Fruit fly (Drosophila melanogaster) whole organism, prepupa: Measurements from ENCODE around the gene Mst27D.
A peak's percentile ranks its signal among the peaks of the same experiment; 100 is the strongest.

Experiments used
- Blimp-1 ChIP-seq: fragments of 200-800 bp; sonication (Bioruptor generic); optimal IDR thresholded peaks from 3 replicates; lab custom pipeline; 2017; ENCODE audit warnings: missing biosample characterization, missing genetic modification characterization, mild to moderate bottlenecking, moderate library complexity, missing genetic modification reagents
- CG10631 ChIP-seq: fragments of 200-800 bp; sonication (Bioruptor generic); optimal IDR thresholded peaks from 2 replicates; lab custom pipeline; 2016; ENCODE audit warnings: missing biosample characterization, missing genetic modification characterization
- CG10669 ChIP-seq: fragments of 200-800 bp; sonication (Bioruptor generic); optimal IDR thresholded peaks from 3 replicates; lab custom pipeline; 2018; ENCODE audit warnings: missing biosample characterization, mild to moderate bottlenecking, missing genetic modification characterization, moderate library complexity
- CG11294 ChIP-seq: fragments of 200-800 bp; sonication (Bioruptor generic); IDR thresholded peaks from 2 replicates; pipeline ENCODE4 v1.3.6; 2022; ENCODE audit warnings: missing biosample characterization, missing genetic modification characterization
- CG11762 ChIP-seq: fragments of 200-800 bp; sonication (Bioruptor generic); optimal IDR thresholded peaks from 3 replicates; lab custom pipeline; 2016; ENCODE audit warnings: missing biosample characterization, missing genetic modification characterization; ENCODE audit not compliant: insufficient read depth
- CG15336 ChIP-seq: fragments of 200-800 bp; sonication (Bioruptor generic); IDR thresholded peaks from 2 replicates; pipeline ENCODE4 v1.3.6; 2022; ENCODE audit warnings: missing biosample characterization, missing genetic modification characterization
- CG16779 ChIP-seq: fragments of 200-800 bp; sonication (Bioruptor generic); optimal IDR thresholded peaks from 3 replicates; lab custom pipeline; 2017; ENCODE audit warnings: missing biosample characterization, mild to moderate bottlenecking, missing genetic modification characterization
- CG3032 ChIP-seq: fragments of 200-800 bp; optimal IDR thresholded peaks from 2 replicates; lab custom pipeline; 2019; ENCODE audit warnings: missing biosample characterization, mild to moderate bottlenecking, missing genetic modification characterization, moderate library complexity
- CG31627 ChIP-seq: fragments of 200-800 bp; sonication (Bioruptor generic); optimal IDR thresholded peaks from 3 replicates; lab custom pipeline; 2016; ENCODE audit warnings: missing biosample characterization, missing genetic modification characterization
- CG32006 ChIP-seq: fragments of 200-800 bp; sonication (Bioruptor generic); optimal IDR thresholded peaks from 3 replicates; lab custom pipeline; 2017; ENCODE audit warnings: missing biosample characterization, mild to moderate bottlenecking, missing genetic modification characterization
- CG34406 ChIP-seq: fragments of 200-800 bp; sonication (Bioruptor generic); optimal IDR thresholded peaks from 3 replicates; lab custom pipeline; 2016; ENCODE audit warnings: missing biosample characterization, missing genetic modification characterization
- CG4318 ChIP-seq: fragments of 200-800 bp; sonication (Bioruptor generic); optimal IDR thresholded peaks from 3 replicates; lab custom pipeline; 2017; ENCODE audit warnings: missing biosample characterization, mild to moderate bottlenecking, missing genetic modification characterization
- CG6163 ChIP-seq: fragments of 200-800 bp; sonication (Bioruptor generic); IDR thresholded peaks from 3 replicates; pipeline ENCODE4 v1.3.6; 2022; ENCODE audit warnings: missing biosample characterization, missing genetic modification characterization
- CG6276 ChIP-seq: fragments of 200-800 bp; sonication (Bioruptor generic); optimal IDR thresholded peaks from 2 replicates; lab custom pipeline; 2017; ENCODE audit warnings: missing biosample characterization, mild to moderate bottlenecking, missing genetic modification characterization
- CG6792 ChIP-seq: fragments of 200-800 bp; sonication (Bioruptor generic); optimal IDR thresholded peaks from 3 replicates; lab custom pipeline; 2016; ENCODE audit warnings: missing biosample characterization, missing genetic modification characterization
- CG6854 ChIP-seq: fragments of 200-800 bp; sonication (Bioruptor generic); optimal IDR thresholded peaks from 2 replicates; lab custom pipeline; 2017; ENCODE audit warnings: missing biosample characterization, mild to moderate bottlenecking, missing genetic modification characterization
- CG7368 ChIP-seq: fragments of 200-800 bp; sonication (Bioruptor generic); optimal IDR thresholded peaks from 3 replicates; lab custom pipeline; 2016; ENCODE audit warnings: missing biosample characterization, missing genetic modification characterization
- CG8119 ChIP-seq: fragments of 200-800 bp; sonication (Bioruptor generic); IDR thresholded peaks from 3 replicates; pipeline ENCODE4 v1.3.6; 2022; ENCODE audit warnings: missing biosample characterization, missing genetic modification characterization
- CG8319 ChIP-seq: fragments of 200-800 bp; sonication (Bioruptor generic); optimal IDR thresholded peaks from 3 replicates; lab custom pipeline; 2016; ENCODE audit warnings: missing biosample characterization, missing genetic modification characterization
- CG8632 ChIP-seq: fragments of 200-800 bp; sonication (Bioruptor generic); optimal IDR thresholded peaks from 3 replicates; lab custom pipeline; 2016; ENCODE audit warnings: missing biosample characterization, missing genetic modification characterization
- CG9139 ChIP-seq: fragments of 200-800 bp; sonication (Bioruptor generic); optimal IDR thresholded peaks from 3 replicates; lab custom pipeline; 2017; ENCODE audit warnings: missing biosample characterization, mild to moderate bottlenecking, missing genetic modification characterization
- Eip78C ChIP-seq: fragments of 200-800 bp; sonication (Bioruptor generic); peaks from one replicate; lab custom pipeline; 2016; ENCODE audit warnings: missing biosample characterization, missing genetic modification characterization
- Eip93F ChIP-seq: fragments of 200-800 bp; sonication (Bioruptor generic); optimal IDR thresholded peaks from 2 replicates; lab custom pipeline; 2016; ENCODE audit warnings: missing biosample characterization, mild to moderate bottlenecking, missing genetic modification characterization
- Ets21C ChIP-seq: fragments of 200-800 bp; sonication (Bioruptor generic); optimal IDR thresholded peaks from 3 replicates; lab custom pipeline; 2016; ENCODE audit warnings: missing biosample characterization, missing genetic modification characterization
- Ets96B ChIP-seq: fragments of 200-800 bp; optimal IDR thresholded peaks from 2 replicates; lab custom pipeline; 2019; ENCODE audit warnings: missing biosample characterization, mild to moderate bottlenecking, missing genetic modification characterization, moderate library complexity
- Hr38 ChIP-seq: sonication (Bioruptor generic); optimal IDR thresholded peaks from 2 replicates; lab custom pipeline; 2016; ENCODE audit warnings: missing biosample characterization, missing genetic modification characterization
- Hr39 ChIP-seq: fragments of 200-800 bp; sonication (Bioruptor generic); optimal IDR thresholded peaks from 2 replicates; lab custom pipeline; 2016; ENCODE audit warnings: missing biosample characterization, missing genetic modification characterization
- Hr4 ChIP-seq: fragments of 200-800 bp; sonication (Bioruptor generic); optimal IDR thresholded peaks from 3 replicates; lab custom pipeline; 2016; ENCODE audit warnings: missing biosample characterization, missing genetic modification characterization
- Lpt ChIP-seq: fragments of 200-800 bp; sonication (Bioruptor generic); optimal IDR thresholded peaks from 3 replicates; lab custom pipeline; 2016; ENCODE audit warnings: missing biosample characterization, missing genetic modification characterization
- Met ChIP-seq: fragments of 200-800 bp; sonication (Bioruptor generic); optimal IDR thresholded peaks from 3 replicates; lab custom pipeline; 2016; ENCODE audit warnings: missing biosample characterization, missing genetic modification characterization
- OdsH ChIP-seq: fragments of 200-800 bp; sonication (Bioruptor generic); optimal IDR thresholded peaks from 3 replicates; lab custom pipeline; 2016; ENCODE audit warnings: missing biosample characterization, missing genetic modification characterization
- Smox ChIP-seq: fragments of 200-800 bp; sonication (Bioruptor generic); optimal IDR thresholded peaks from 3 replicates; lab custom pipeline; 2016; ENCODE audit warnings: missing biosample characterization, missing genetic modification characterization
- Sox102F ChIP-seq: fragments of 200-800 bp; sonication (Bioruptor generic); optimal IDR thresholded peaks from 2 replicates; lab custom pipeline; 2016; ENCODE audit warnings: missing biosample characterization, mild to moderate bottlenecking, missing genetic modification characterization
- Sox14 ChIP-seq: fragments of 200-800 bp; sonication (Bioruptor generic); optimal IDR thresholded peaks from 3 replicates; lab custom pipeline; 2016; ENCODE audit warnings: missing biosample characterization, missing genetic modification characterization
- achi ChIP-seq: fragments of 200-800 bp; sonication (Bioruptor generic); optimal IDR thresholded peaks from 3 replicates; lab custom pipeline; 2016; ENCODE audit warnings: missing biosample characterization, missing genetic modification characterization
- acj6 ChIP-seq: fragments of 200-800 bp; sonication (Bioruptor generic); optimal IDR thresholded peaks from 3 replicates; lab custom pipeline; 2016; ENCODE audit warnings: missing biosample characterization, missing genetic modification characterization
- cyc ChIP-seq: fragments of 200-800 bp; sonication (Bioruptor generic); optimal IDR thresholded peaks from 3 replicates; lab custom pipeline; 2016; ENCODE audit warnings: missing biosample characterization, missing genetic modification characterization
- dac ChIP-seq: fragments of 200-800 bp; sonication (Bioruptor generic); optimal IDR thresholded peaks from 2 replicates; lab custom pipeline; 2017; ENCODE audit warnings: missing biosample characterization, mild to moderate bottlenecking, missing genetic modification characterization
- dsx ChIP-seq: fragments of 200-800 bp; optimal IDR thresholded peaks from 3 replicates; lab custom pipeline; 2019; ENCODE audit warnings: missing biosample characterization, mild to moderate bottlenecking, missing genetic modification characterization, moderate library complexity; ENCODE audit not compliant: poor library complexity, severe bottlenecking
- eg ChIP-seq: fragments of 200-800 bp; sonication (Bioruptor generic); IDR thresholded peaks from 3 replicates; pipeline ENCODE4 v1.3.6; 2022; ENCODE audit warnings: missing biosample characterization, missing genetic modification characterization
- esn ChIP-seq: fragments of 200-800 bp; sonication (Bioruptor generic); optimal IDR thresholded peaks from 2 replicates; lab custom pipeline; 2016; ENCODE audit warnings: missing biosample characterization, mild to moderate bottlenecking, missing genetic modification characterization, moderate library complexity
- fd59A ChIP-seq: fragments of 200-800 bp; sonication (Bioruptor generic); optimal IDR thresholded peaks from 2 replicates; lab custom pipeline; 2017; ENCODE audit warnings: missing biosample characterization, mild to moderate bottlenecking, missing genetic modification characterization, missing genetic modification reagents
- fd85E ChIP-seq: fragments of 200-800 bp; sonication (Bioruptor generic); optimal IDR thresholded peaks from 3 replicates; lab custom pipeline; 2016; ENCODE audit warnings: missing biosample characterization, missing genetic modification characterization
- fkh ChIP-seq: fragments of 200-800 bp; sonication (Bioruptor generic); optimal IDR thresholded peaks from 3 replicates; lab custom pipeline; 2017; ENCODE audit warnings: missing biosample characterization, mild to moderate bottlenecking, missing genetic modification characterization, moderate library complexity
- lz ChIP-seq: fragments of 200-800 bp; sonication (Bioruptor generic); optimal IDR thresholded peaks from 3 replicates; lab custom pipeline; 2016; ENCODE audit warnings: missing biosample characterization, missing genetic modification characterization
- net ChIP-seq: fragments of 200-800 bp; sonication (Bioruptor generic); optimal IDR thresholded peaks from 3 replicates; lab custom pipeline; 2016; ENCODE audit warnings: missing biosample characterization, missing genetic modification characterization
- salr ChIP-seq, 2 experiments: fragments of 200-800 bp; sonication (Bioruptor generic); optimal IDR thresholded peaks; 3 replicates each; lab custom pipeline; 2016 to 2018; ENCODE audit warnings: missing biosample characterization in 2 of 2, missing genetic modification characterization in 2 of 2, mild to moderate bottlenecking in 1 of 2
- ss ChIP-seq, 2 experiments: fragments of 200-800 bp; sonication (Bioruptor generic); optimal IDR thresholded peaks; 2 replicates in 1 of 2; 3 replicates in 1 of 2; lab custom pipeline; 2017 to 2018; ENCODE audit warnings: mild to moderate bottlenecking in 2 of 2, missing biosample characterization in 2 of 2, missing genetic modification characterization in 2 of 2, moderate library complexity in 1 of 2
- svp ChIP-seq: fragments of 200-800 bp; sonication (Bioruptor generic); peaks from one replicate; lab custom pipeline; 2016; ENCODE audit warnings: missing biosample characterization, missing genetic modification characterization
- topi ChIP-seq: fragments of 200-800 bp; sonication (Bioruptor generic); optimal IDR thresholded peaks from 3 replicates; lab custom pipeline; 2016; ENCODE audit warnings: missing biosample characterization, missing genetic modification characterization
- vri ChIP-seq: fragments of 200-800 bp; sonication (Bioruptor generic); optimal IDR thresholded peaks from 3 replicates; lab custom pipeline; 2016; ENCODE audit warnings: missing biosample characterization, mild to moderate bottlenecking, missing genetic modification characterization

Mst27D gene

DNA sequence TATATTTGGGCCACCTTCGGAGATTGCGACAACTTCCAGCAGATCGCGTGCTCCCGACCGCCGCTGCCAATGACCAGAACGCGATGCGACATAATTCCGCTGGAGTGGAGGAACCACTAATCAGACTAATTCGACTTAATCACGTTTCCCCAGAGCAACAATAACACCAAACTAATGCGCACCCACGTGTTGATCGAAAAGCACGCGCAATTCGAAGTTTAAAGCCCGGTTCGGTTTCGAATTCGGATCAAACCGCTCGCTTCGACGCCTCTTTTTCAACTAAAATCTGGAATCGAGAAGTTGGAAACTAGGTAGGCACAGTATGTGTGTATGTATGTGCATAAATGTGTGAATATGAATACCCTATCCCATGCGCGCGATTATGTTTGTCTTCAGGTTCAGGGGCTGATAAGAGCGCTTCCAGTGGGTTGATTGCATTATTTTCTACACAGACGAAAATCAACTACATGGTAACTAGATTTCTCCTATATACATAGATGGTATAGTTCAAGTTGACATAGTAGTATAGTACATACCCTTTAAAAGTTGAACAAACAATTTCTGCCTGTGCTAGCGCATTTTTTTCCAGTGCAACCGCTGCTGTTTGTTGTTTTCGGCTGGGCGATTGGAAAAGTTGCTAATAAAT, 36.9 kb downstream of the Mst27D start, which contains the start of gene Gart:
TSS of gene Gart (minus strand) at position 285 of the 646 bp plus-strand sequence.
- peak; percentile 77 for TF ChIP-seq net (GFP tag; lab: Kevin White, UChicago)
- TF ChIP-seq Sox14 (GFP tag; lab: Kevin White, UChicago): peak; percentile 88
- TF ChIP-seq CG15336 (GFP tag; lab: Robert Waterston, UW): peak; percentile 65
- no peak for TF ChIP-seq CG9139 (GFP tag; lab: Kevin White, UChicago)
- TF ChIP-seq Sox102F: peak; percentile 87
- TF ChIP-seq Smox (GFP tag; lab: Kevin White, UChicago): peak; percentile 87
- TF ChIP-seq CG10631 (GFP tag; lab: Kevin White, UChicago): peak; percentile 63
- TF ChIP-seq CG6163: peak; percentile 80
- no peak for TF ChIP-seq CG6276 (GFP tag; lab: Kevin White, UChicago)
- TF ChIP-seq Ets96B (tag; lab: Kevin White, UChicago): peak; percentile 59
- TF ChIP-seq CG34406: peak; percentile 65
- TF ChIP-seq acj6 (GFP tag; lab: Kevin White, UChicago): peak; percentile 72
- no peak for TF ChIP-seq CG6854 (GFP tag; lab: Kevin White, UChicago)
- TF ChIP-seq vri (GFP tag; lab: Kevin White, UChicago): peak; percentile 87
- peak; percentile 73 for TF ChIP-seq Hr4
- TF ChIP-seq Ets21C (GFP tag; lab: Kevin White, UChicago): peak; percentile 82
- peak in 1 of 2 experiments; percentile 59 for TF ChIP-seq ss (GFP tag; optimal IDR thresholded peaks at IDR 0.05; lab: Kevin White, UChicago)
- TF ChIP-seq CG16779 (tag; lab: Kevin White, UChicago): no peak
- TF ChIP-seq CG11294 (GFP tag; lab: Robert Waterston, UW): no peak
- peak; percentile 94 for TF ChIP-seq fkh
- peak; percentile 59 for TF ChIP-seq achi (GFP tag; lab: Kevin White, UChicago)
- TF ChIP-seq topi: peak; percentile 88
- TF ChIP-seq CG8632 (GFP tag; lab: Kevin White, UChicago): peak; percentile 52
- TF ChIP-seq fd85E (GFP tag; lab: Kevin White, UChicago): no peak
- peak; percentile 77 for TF ChIP-seq Eip93F (GFP tag; lab: Kevin White, UChicago)
- no peak for TF ChIP-seq Hr38
- peak; percentile 74 for TF ChIP-seq CG32006 (GFP tag; lab: Kevin White, UChicago)
- peak; percentile 91 for TF ChIP-seq lz (GFP tag; lab: Kevin White, UChicago)
- TF ChIP-seq salr (GFP tag; optimal IDR thresholded peaks at IDR 0.05; lab: Kevin White, UChicago): peak in 1 of 2 experiments; percentile 34
- peak; percentile 90 for TF ChIP-seq Eip78C (GFP tag; lab: Kevin White, UChicago)
- TF ChIP-seq CG8319 (GFP tag; lab: Kevin White, UChicago): no peak
- no peak; the same call in 2 of the 3 replicates for TF ChIP-seq eg (GFP tag; lab: Robert Waterston, UW)
- peak; percentile 76 for TF ChIP-seq OdsH (GFP tag; lab: Kevin White, UChicago)
- no peak for TF ChIP-seq CG11762 (GFP tag; lab: Kevin White, UChicago)
- peak; percentile 70 for TF ChIP-seq CG6792 (GFP tag; lab: Kevin White, UChicago)
- TF ChIP-seq fd59A (GFP tag; lab: Kevin White, UChicago): peak; percentile 30
- TF ChIP-seq svp (GFP tag; lab: Kevin White, UChicago): peak; percentile 100
- TF ChIP-seq Met (GFP tag; lab: Kevin White, UChicago): peak; percentile 87
- no peak for TF ChIP-seq Blimp-1 (GFP tag; lab: Kevin White, UChicago)
- TF ChIP-seq CG3032 (tag; lab: Kevin White, UChicago): no peak
- TF ChIP-seq CG8119: peak; percentile 71
- peak; percentile 88 for TF ChIP-seq cyc
- peak; percentile 24 for TF ChIP-seq dac (GFP tag; lab: Kevin White, UChicago)
- peak; percentile 13 for TF ChIP-seq CG7368 (GFP tag; lab: Kevin White, UChicago)
- no peak for TF ChIP-seq CG4318 (GFP tag; lab: Kevin White, UChicago)
- peak; percentile 44 for TF ChIP-seq Lpt (GFP tag; lab: Kevin White, UChicago)
- peak; percentile 92 for TF ChIP-seq esn (GFP tag; lab: Kevin White, UChicago)
- peak; percentile 89 for TF ChIP-seq CG31627 (GFP tag; lab: Kevin White, UChicago)
- peak; percentile 50 for TF ChIP-seq dsx (GFP tag; lab: Kevin White, UChicago)
- TF ChIP-seq Hr39 (GFP tag; lab: Kevin White, UChicago): peak; percentile 89
- no peak for TF ChIP-seq CG10669
